Fruit fly (Drosophila melanogaster) whole organism, prepupa: ENCODE measurements around the gene CG12003.

ENCODE experiments used
- Blimp-1 ChIP-seq: fragments of 200-800 bp; sonication (Bioruptor generic); optimal IDR thresholded peaks from 3 replicates; lab custom pipeline; 2017; ENCODE audit warnings: missing biosample characterization, missing genetic modification characterization, mild to moderate bottlenecking, moderate library complexity, missing genetic modification reagents
- CG10631 ChIP-seq: fragments of 200-800 bp; sonication (Bioruptor generic); optimal IDR thresholded peaks from 2 replicates; lab custom pipeline; 2016; ENCODE audit warnings: missing biosample characterization, missing genetic modification characterization
- CG11762 ChIP-seq: fragments of 200-800 bp; sonication (Bioruptor generic); optimal IDR thresholded peaks from 3 replicates; lab custom pipeline; 2016; ENCODE audit warnings: missing biosample characterization, missing genetic modification characterization; ENCODE audit not compliant: insufficient read depth
- CG11902 ChIP-seq: fragments of 200-800 bp; sonication (Bioruptor generic); optimal IDR thresholded peaks from 3 replicates; lab custom pipeline; 2016; ENCODE audit warnings: missing biosample characterization, missing genetic modification characterization
- CG15336 ChIP-seq: fragments of 200-800 bp; sonication (Bioruptor generic); IDR thresholded peaks from 2 replicates; pipeline ENCODE4 v1.3.6; 2022; ENCODE audit warnings: missing biosample characterization, missing genetic modification characterization
- CG1621 ChIP-seq: fragments of 200-800 bp; sonication (Bioruptor generic); optimal IDR thresholded peaks from 3 replicates; lab custom pipeline; 2018; ENCODE audit warnings: missing biosample characterization, mild to moderate bottlenecking, missing genetic modification characterization
- CG3032 ChIP-seq: fragments of 200-800 bp; optimal IDR thresholded peaks from 2 replicates; lab custom pipeline; 2019; ENCODE audit warnings: missing biosample characterization, mild to moderate bottlenecking, missing genetic modification characterization, moderate library complexity
- CG31627 ChIP-seq: fragments of 200-800 bp; sonication (Bioruptor generic); optimal IDR thresholded peaks from 3 replicates; lab custom pipeline; 2016; ENCODE audit warnings: missing biosample characterization, missing genetic modification characterization
- CG32006 ChIP-seq: fragments of 200-800 bp; sonication (Bioruptor generic); optimal IDR thresholded peaks from 3 replicates; lab custom pipeline; 2017; ENCODE audit warnings: missing biosample characterization, mild to moderate bottlenecking, missing genetic modification characterization
- CG34406 ChIP-seq: fragments of 200-800 bp; sonication (Bioruptor generic); optimal IDR thresholded peaks from 3 replicates; lab custom pipeline; 2016; ENCODE audit warnings: missing biosample characterization, missing genetic modification characterization
- CG3919 ChIP-seq: fragments of 200-800 bp; sonication (Bioruptor generic); optimal IDR thresholded peaks from 3 replicates; lab custom pipeline; 2016; ENCODE audit warnings: missing biosample characterization, missing genetic modification characterization
- CG4318 ChIP-seq: fragments of 200-800 bp; sonication (Bioruptor generic); optimal IDR thresholded peaks from 3 replicates; lab custom pipeline; 2017; ENCODE audit warnings: missing biosample characterization, mild to moderate bottlenecking, missing genetic modification characterization
- CG6163 ChIP-seq: fragments of 200-800 bp; sonication (Bioruptor generic); IDR thresholded peaks from 3 replicates; pipeline ENCODE4 v1.3.6; 2022; ENCODE audit warnings: missing biosample characterization, missing genetic modification characterization
- CG6276 ChIP-seq: fragments of 200-800 bp; sonication (Bioruptor generic); optimal IDR thresholded peaks from 2 replicates; lab custom pipeline; 2017; ENCODE audit warnings: missing biosample characterization, mild to moderate bottlenecking, missing genetic modification characterization
- CG6792 ChIP-seq: fragments of 200-800 bp; sonication (Bioruptor generic); optimal IDR thresholded peaks from 3 replicates; lab custom pipeline; 2016; ENCODE audit warnings: missing biosample characterization, missing genetic modification characterization
- CG6808 ChIP-seq: fragments of 200-800 bp; sonication (Bioruptor generic); optimal IDR thresholded peaks from 3 replicates; lab custom pipeline; 2017; ENCODE audit warnings: missing biosample characterization, missing genetic modification characterization, mild to moderate bottlenecking, moderate library complexity, missing genetic modification reagents
- CG6854 ChIP-seq: fragments of 200-800 bp; sonication (Bioruptor generic); optimal IDR thresholded peaks from 2 replicates; lab custom pipeline; 2017; ENCODE audit warnings: missing biosample characterization, mild to moderate bottlenecking, missing genetic modification characterization
- CG7368 ChIP-seq: fragments of 200-800 bp; sonication (Bioruptor generic); optimal IDR thresholded peaks from 3 replicates; lab custom pipeline; 2016; ENCODE audit warnings: missing biosample characterization, missing genetic modification characterization
- CG8119 ChIP-seq: fragments of 200-800 bp; sonication (Bioruptor generic); IDR thresholded peaks from 3 replicates; pipeline ENCODE4 v1.3.6; 2022; ENCODE audit warnings: missing biosample characterization, missing genetic modification characterization
- CG8319 ChIP-seq: fragments of 200-800 bp; sonication (Bioruptor generic); optimal IDR thresholded peaks from 3 replicates; lab custom pipeline; 2016; ENCODE audit warnings: missing biosample characterization, missing genetic modification characterization
- CG8632 ChIP-seq: fragments of 200-800 bp; sonication (Bioruptor generic); optimal IDR thresholded peaks from 3 replicates; lab custom pipeline; 2016; ENCODE audit warnings: missing biosample characterization, missing genetic modification characterization
- CG9139 ChIP-seq: fragments of 200-800 bp; sonication (Bioruptor generic); optimal IDR thresholded peaks from 3 replicates; lab custom pipeline; 2017; ENCODE audit warnings: missing biosample characterization, mild to moderate bottlenecking, missing genetic modification characterization
- Eip75B ChIP-seq: fragments of 200-800 bp; sonication (Bioruptor generic); optimal IDR thresholded peaks from 3 replicates; lab custom pipeline; 2016; ENCODE audit warnings: missing biosample characterization, missing genetic modification characterization
- Eip78C ChIP-seq: fragments of 200-800 bp; sonication (Bioruptor generic); peaks from one replicate; lab custom pipeline; 2016; ENCODE audit warnings: missing biosample characterization, missing genetic modification characterization
- Eip93F ChIP-seq: fragments of 200-800 bp; sonication (Bioruptor generic); optimal IDR thresholded peaks from 2 replicates; lab custom pipeline; 2016; ENCODE audit warnings: missing biosample characterization, mild to moderate bottlenecking, missing genetic modification characterization
- Ets96B ChIP-seq: fragments of 200-800 bp; optimal IDR thresholded peaks from 2 replicates; lab custom pipeline; 2019; ENCODE audit warnings: missing biosample characterization, mild to moderate bottlenecking, missing genetic modification characterization, moderate library complexity
- Gug ChIP-seq: fragments of 200-800 bp; sonication (Bioruptor generic); IDR thresholded peaks from 2 replicates; pipeline ENCODE4 v1.3.6; 2022; ENCODE audit warnings: missing biosample characterization, missing genetic modification characterization
- Hr38 ChIP-seq: sonication (Bioruptor generic); optimal IDR thresholded peaks from 2 replicates; lab custom pipeline; 2016; ENCODE audit warnings: missing biosample characterization, missing genetic modification characterization
- Hr39 ChIP-seq: fragments of 200-800 bp; sonication (Bioruptor generic); optimal IDR thresholded peaks from 2 replicates; lab custom pipeline; 2016; ENCODE audit warnings: missing biosample characterization, missing genetic modification characterization
- Hr4 ChIP-seq: fragments of 200-800 bp; sonication (Bioruptor generic); optimal IDR thresholded peaks from 3 replicates; lab custom pipeline; 2016; ENCODE audit warnings: missing biosample characterization, missing genetic modification characterization
- Lpt ChIP-seq: fragments of 200-800 bp; sonication (Bioruptor generic); optimal IDR thresholded peaks from 3 replicates; lab custom pipeline; 2016; ENCODE audit warnings: missing biosample characterization, missing genetic modification characterization
- OdsH ChIP-seq: fragments of 200-800 bp; sonication (Bioruptor generic); optimal IDR thresholded peaks from 3 replicates; lab custom pipeline; 2016; ENCODE audit warnings: missing biosample characterization, missing genetic modification characterization
- Smox ChIP-seq: fragments of 200-800 bp; sonication (Bioruptor generic); optimal IDR thresholded peaks from 3 replicates; lab custom pipeline; 2016; ENCODE audit warnings: missing biosample characterization, missing genetic modification characterization
- Sox102F ChIP-seq: fragments of 200-800 bp; sonication (Bioruptor generic); optimal IDR thresholded peaks from 2 replicates; lab custom pipeline; 2016; ENCODE audit warnings: missing biosample characterization, mild to moderate bottlenecking, missing genetic modification characterization
- Sox14 ChIP-seq: fragments of 200-800 bp; sonication (Bioruptor generic); optimal IDR thresholded peaks from 3 replicates; lab custom pipeline; 2016; ENCODE audit warnings: missing biosample characterization, missing genetic modification characterization
- Sox15 ChIP-seq: fragments of 200-800 bp; sonication (Bioruptor generic); optimal IDR thresholded peaks from 3 replicates; lab custom pipeline; 2016; ENCODE audit warnings: missing biosample characterization, missing genetic modification characterization
- achi ChIP-seq: fragments of 200-800 bp; sonication (Bioruptor generic); optimal IDR thresholded peaks from 3 replicates; lab custom pipeline; 2016; ENCODE audit warnings: missing biosample characterization, missing genetic modification characterization
- cyc ChIP-seq: fragments of 200-800 bp; sonication (Bioruptor generic); optimal IDR thresholded peaks from 3 replicates; lab custom pipeline; 2016; ENCODE audit warnings: missing biosample characterization, missing genetic modification characterization
- dac ChIP-seq: fragments of 200-800 bp; sonication (Bioruptor generic); optimal IDR thresholded peaks from 2 replicates; lab custom pipeline; 2017; ENCODE audit warnings: missing biosample characterization, mild to moderate bottlenecking, missing genetic modification characterization
- eg ChIP-seq: fragments of 200-800 bp; sonication (Bioruptor generic); IDR thresholded peaks from 3 replicates; pipeline ENCODE4 v1.3.6; 2022; ENCODE audit warnings: missing biosample characterization, missing genetic modification characterization
- esn ChIP-seq: fragments of 200-800 bp; sonication (Bioruptor generic); optimal IDR thresholded peaks from 2 replicates; lab custom pipeline; 2016; ENCODE audit warnings: missing biosample characterization, mild to moderate bottlenecking, missing genetic modification characterization, moderate library complexity
- fd59A ChIP-seq: fragments of 200-800 bp; sonication (Bioruptor generic); optimal IDR thresholded peaks from 2 replicates; lab custom pipeline; 2017; ENCODE audit warnings: missing biosample characterization, mild to moderate bottlenecking, missing genetic modification characterization, missing genetic modification reagents
- fd85E ChIP-seq: fragments of 200-800 bp; sonication (Bioruptor generic); optimal IDR thresholded peaks from 3 replicates; lab custom pipeline; 2016; ENCODE audit warnings: missing biosample characterization, missing genetic modification characterization
- fkh ChIP-seq: fragments of 200-800 bp; sonication (Bioruptor generic); optimal IDR thresholded peaks from 3 replicates; lab custom pipeline; 2017; ENCODE audit warnings: missing biosample characterization, mild to moderate bottlenecking, missing genetic modification characterization, moderate library complexity
- lz ChIP-seq: fragments of 200-800 bp; sonication (Bioruptor generic); optimal IDR thresholded peaks from 3 replicates; lab custom pipeline; 2016; ENCODE audit warnings: missing biosample characterization, missing genetic modification characterization
- net ChIP-seq: fragments of 200-800 bp; sonication (Bioruptor generic); optimal IDR thresholded peaks from 3 replicates; lab custom pipeline; 2016; ENCODE audit warnings: missing biosample characterization, missing genetic modification characterization
- salr ChIP-seq, 2 experiments: fragments of 200-800 bp; sonication (Bioruptor generic); optimal IDR thresholded peaks; 3 replicates each; lab custom pipeline; 2016 to 2018; ENCODE audit warnings: missing biosample characterization in 2 of 2, missing genetic modification characterization in 2 of 2, mild to moderate bottlenecking in 1 of 2
- spab ChIP-seq: fragments of 200-800 bp; sonication (Bioruptor generic); optimal IDR thresholded peaks from 2 replicates; lab custom pipeline; 2017; ENCODE audit warnings: missing biosample characterization, mild to moderate bottlenecking, missing genetic modification characterization, missing genetic modification reagents
- ss ChIP-seq, 2 experiments: fragments of 200-800 bp; sonication (Bioruptor generic); optimal IDR thresholded peaks; 2 replicates in 1 of 2; 3 replicates in 1 of 2; lab custom pipeline; 2017 to 2018; ENCODE audit warnings: mild to moderate bottlenecking in 2 of 2, missing biosample characterization in 2 of 2, missing genetic modification characterization in 2 of 2, moderate library complexity in 1 of 2
- svp ChIP-seq: fragments of 200-800 bp; sonication (Bioruptor generic); peaks from one replicate; lab custom pipeline; 2016; ENCODE audit warnings: missing biosample characterization, missing genetic modification characterization
- topi ChIP-seq: fragments of 200-800 bp; sonication (Bioruptor generic); optimal IDR thresholded peaks from 3 replicates; lab custom pipeline; 2016; ENCODE audit warnings: missing biosample characterization, missing genetic modification characterization
- vri ChIP-seq: fragments of 200-800 bp; sonication (Bioruptor generic); optimal IDR thresholded peaks from 3 replicates; lab custom pipeline; 2016; ENCODE audit warnings: missing biosample characterization, mild to moderate bottlenecking, missing genetic modification characterization

CG12003 gene

dm6 chr3L:1576489-1577106 lies 11.4 kb downstream of the CG12003 start, which contains the start of gene CG13917:
CG13917 (plus strand) TSS chr3L:1576699.
- TF ChIP-seq Eip78C (GFP tag; lab: Kevin White, UChicago) (peak; percentile 85), Lpt (GFP tag; lab: Kevin White, UChicago) (no peak), ss (GFP tag; optimal IDR thresholded peaks at IDR 0.05; lab: Kevin White, UChicago) (peak in 1 of 2 experiments; percentile 42), Eip93F (GFP tag; lab: Kevin White, UChicago) (no peak), Blimp-1 (GFP tag; lab: Kevin White, UChicago) (no peak), CG9139 (GFP tag; lab: Kevin White, UChicago) (no peak), CG6808 (GFP tag; lab: Kevin White, UChicago) (peak; percentile 29), CG1621 (tag; lab: Kevin White, UChicago) (no peak), CG7368 (GFP tag; lab: Kevin White, UChicago) (no peak), Sox102F (GFP tag; lab: Kevin White, UChicago) (no peak), CG32006 (GFP tag; lab: Kevin White, UChicago) (no peak), CG8119 (0 out of 3 replicates have a peak, but pooled peaks have one; percentile 15), fkh (GFP tag; lab: Kevin White, UChicago) (no peak), CG3919 (GFP tag; lab: Kevin White, UChicago) (no peak), Ets96B (tag; lab: Kevin White, UChicago) (no peak), CG6276 (GFP tag; lab: Kevin White, UChicago) (peak; percentile 36), CG8632 (GFP tag; lab: Kevin White, UChicago) (no peak), CG6163 (GFP tag; lab: Robert Waterston, UW) (peak; percentile 33; the same call in 1 of the 3 replicates), CG6854 (GFP tag; lab: Kevin White, UChicago) (peak; percentile 71), Sox14 (GFP tag; lab: Kevin White, UChicago) (no peak), CG11762 (no peak), CG8319 (GFP tag; lab: Kevin White, UChicago) (no peak), cyc (GFP tag; lab: Kevin White, UChicago) (no peak), eg (GFP tag; lab: Robert Waterston, UW) (0 out of 3 replicates have a peak, but pooled peaks have one; percentile 21), OdsH (GFP tag; lab: Kevin White, UChicago) (no peak), Smox (GFP tag; lab: Kevin White, UChicago) (no peak), CG31627 (GFP tag; lab: Kevin White, UChicago) (no peak), Hr38 (GFP tag; lab: Kevin White, UChicago) (no peak), CG15336 (GFP tag; lab: Robert Waterston, UW) (no peak), lz (GFP tag; lab: Kevin White, UChicago) (no peak), CG6792 (GFP tag; lab: Kevin White, UChicago) (no peak), esn (GFP tag; lab: Kevin White, UChicago) (no peak), CG11902 (GFP tag; lab: Kevin White, UChicago) (no peak), achi (GFP tag; lab: Kevin White, UChicago) (no peak), fd59A (GFP tag; lab: Kevin White, UChicago) (no peak), svp (GFP tag; lab: Kevin White, UChicago) (no peak), Eip75B (no peak), Hr4 (GFP tag; lab: Kevin White, UChicago) (no peak), topi (GFP tag; lab: Kevin White, UChicago) (no peak), Sox15 (no peak), CG3032 (tag; lab: Kevin White, UChicago) (no peak), fd85E (GFP tag; lab: Kevin White, UChicago) (no peak), spab (no peak), salr (GFP tag; optimal IDR thresholded peaks at IDR 0.05; lab: Kevin White, UChicago) (no peak), Gug (no peak), vri (no peak), net (GFP tag; lab: Kevin White, UChicago) (no peak), Hr39 (GFP tag; lab: Kevin White, UChicago) (no peak), dac (GFP tag; lab: Kevin White, UChicago) (no peak), CG34406 (GFP tag; lab: Kevin White, UChicago) (no peak), CG10631 (GFP tag; lab: Kevin White, UChicago) (no peak), CG4318 (GFP tag; lab: Kevin White, UChicago) (no peak)
